Worm (Caenorhabditis elegans): ENCODE results near the gene tmed-1.
A peak's percentile ranks its signal among the peaks of the same experiment; 100 is the strongest.

The tmed-1 gene

ce11 chrIV:12032383-12032782, 45.6 kb downstream of the tmed-1 start (continued):
- TF ChIP-seq syd-9 (tag; optimal IDR thresholded peaks at IDR 0.05) (no peak), ttx-3 (tag; optimal IDR thresholded peaks at IDR 0.05) (no peak), elt-2 (tag; optimal IDR thresholded peaks at IDR 0.05) (peak; percentile 74), odd-2 (tag; optimal IDR thresholded peaks at IDR 0.05) (no peak), npax-4 (tag; optimal IDR thresholded peaks at IDR 0.05) (no peak), ahr-1 (tag; optimal IDR thresholded peaks at IDR 0.05) (no peak), sox-2 (GFP tag; IDR thresholded peaks at IDR 0.05) (no peak), C38D4.7 (GFP tag; optimal IDR thresholded peaks at IDR 0.05) (no peak), elt-4 (tag; optimal IDR thresholded peaks at IDR 0.05) (no peak), hlh-6 (tag; optimal IDR thresholded peaks at IDR 0.05) (no peak), ceh-19 (GFP tag; optimal IDR thresholded peaks at IDR 0.05) (no peak), ceh-14 (tag; optimal IDR thresholded peaks at IDR 0.05) (no peak), fax-1 (tag; optimal IDR thresholded peaks at IDR 0.05) (no peak), unc-86 (tag; optimal IDR thresholded peaks at IDR 0.05) (no peak), fkh-6 (tag; optimal IDR thresholded peaks at IDR 0.05) (no peak), ztf-16 (tag; optimal IDR thresholded peaks at IDR 0.05) (no peak), fkh-10 (GFP tag; optimal IDR thresholded peaks at IDR 0.05) (no peak), hlh-13 (GFP tag; optimal IDR thresholded peaks at IDR 0.05) (no peak), sox-4 (tag; optimal IDR thresholded peaks at IDR 0.05) (no peak), ceh-45 (GFP tag; IDR thresholded peaks at IDR 0.05) (no peak), nfya-1 (tag; optimal IDR thresholded peaks at IDR 0.05) (peak; percentile 84), dmd-4 (tag; optimal IDR thresholded peaks at IDR 0.05; ENCODE audit: borderline replicate concordance) (no peak), eyg-1 (tag; optimal IDR thresholded peaks at IDR 0.05) (no peak), ceh-48 (tag; optimal IDR thresholded peaks at IDR 0.05) (peak; percentile 79), unc-3 (GFP tag; conservative IDR thresholded peaks at IDR 0.05) (no peak), unc-3 (tag; optimal IDR thresholded peaks at IDR 0.05) (no peak), pqm-1 (tag; optimal IDR thresholded peaks at IDR 0.05) (no peak), pros-1 (tag; optimal IDR thresholded peaks at IDR 0.05) (peak; percentile 35), ets-4 (tag; optimal IDR thresholded peaks at IDR 0.05) (no peak), pha-4 (tag; optimal IDR thresholded peaks at IDR 0.05) (no peak), Y22D7AL.16 (tag; optimal IDR thresholded peaks at IDR 0.05) (no peak), ceh-18 (tag; optimal IDR thresholded peaks at IDR 0.05) (peak; percentile 52), K02D7.2 (tag; optimal IDR thresholded peaks at IDR 0.05) (no peak), nhr-11 (tag; optimal IDR thresholded peaks at IDR 0.05) (no peak), ceh-6 (GFP tag; optimal IDR thresholded peaks at IDR 0.05) (no peak), sdc-2 (tag; optimal IDR thresholded peaks at IDR 0.05) (peak; percentile 14), pax-1 (tag; optimal IDR thresholded peaks at IDR 0.05) (peak; percentile 26), gmeb-2 (tag; optimal IDR thresholded peaks at IDR 0.05) (no peak), dve-1 (tag; optimal IDR thresholded peaks at IDR 0.05) (peak; percentile 63)

- TF ChIP-seq pag-3 (tag; optimal IDR thresholded peaks at IDR 0.05; ENCODE audit: borderline replicate concordance) (no peak), npax-4 (tag; optimal IDR thresholded peaks at IDR 0.05) (no peak), C08G9.2 (tag; optimal IDR thresholded peaks at IDR 0.05) (no peak), ceh-30 (tag; optimal IDR thresholded peaks at IDR 0.05) (no peak), dmd-4 (tag; optimal IDR thresholded peaks at IDR 0.05; ENCODE audit: borderline replicate concordance) (no peak), unc-86 (tag; optimal IDR thresholded peaks at IDR 0.05) (no peak)
These were observed 47.0 kb downstream of the tmed-1 start, which contains the start of the genes T12G3.6 and mrpl-51 for ce11 chrIV:12031003-12031402. T12G3.6 (minus strand) TSS chrIV:12031271. mrpl-51 (plus strand) TSS chrIV:12031324.

Data from whole organism, late embryonic.